Worm (Caenorhabditis elegans) whole organism, mixed stage, embryonic: ENCODE results near the gene F27E5.8.

Source experiments
- blmp-1 ChIP-seq: fragments of 150-350 bp; optimal IDR thresholded peaks from 2 replicates; lab custom pipeline; 2014; ENCODE audit warnings: missing biosample characterization, missing genetic modification characterization
- elt-1 ChIP-seq: sonication (generic microtip); optimal IDR thresholded peaks from 2 replicates; lab custom pipeline; 2017; ENCODE audit warnings: missing genetic modification characterization, mild to moderate bottlenecking, missing compliant biosample characterization, antibody characterized with exemption, moderate library complexity, borderline replicate concordance; ENCODE audit not compliant: insufficient read depth
- nhr-12 ChIP-seq: fragments of 150-350 bp; optimal IDR thresholded peaks from 2 replicates; lab custom pipeline; 2014; ENCODE audit warnings: missing biosample characterization, missing genetic modification characterization
- nhr-237 ChIP-seq: fragments of 150-350 bp; optimal IDR thresholded peaks from 2 replicates; lab custom pipeline; 2014; ENCODE audit warnings: missing biosample characterization, missing genetic modification characterization
- nhr-28 ChIP-seq: fragments of 150-350 bp; optimal IDR thresholded peaks from 2 replicates; lab custom pipeline; 2014; ENCODE audit warnings: missing biosample characterization, missing genetic modification characterization
- snpc-4 ChIP-seq: fragments of 150-350 bp; optimal IDR thresholded peaks from 2 replicates; lab custom pipeline; 2014; ENCODE audit warnings: missing biosample characterization, missing genetic modification characterization
- zip-8 ChIP-seq: fragments of 150-350 bp; optimal IDR thresholded peaks from 2 replicates; lab custom pipeline; 2014; ENCODE audit warnings: missing biosample characterization, missing genetic modification characterization
- ztf-11 ChIP-seq: fragments of 150-350 bp; optimal IDR thresholded peaks from 2 replicates; lab custom pipeline; 2014; ENCODE audit warnings: missing biosample characterization, missing genetic modification characterization

ce11 chrII:10099072-10099471 lies 28.2 kb downstream of the F27E5.8 start:
- TF ChIP-seq ztf-11 (tag; lab: Kevin White, UChicago), result no peak
- TF ChIP-seq blmp-1 (tag; lab: Kevin White, UChicago), result no peak
- TF ChIP-seq snpc-4 (tag; lab: Kevin White, UChicago), result no peak
- TF ChIP-seq elt-1, result no peak
- TF ChIP-seq nhr-28 (tag; lab: Kevin White, UChicago), result no peak
- TF ChIP-seq nhr-12 (tag; lab: Kevin White, UChicago), result no peak
- TF ChIP-seq nhr-237, result no peak
- no peak for TF ChIP-seq zip-8 (tag; lab: Kevin White, UChicago)
